Fruit fly (Drosophila melanogaster): Measurements from ENCODE around the gene Spindly.

DNA sequence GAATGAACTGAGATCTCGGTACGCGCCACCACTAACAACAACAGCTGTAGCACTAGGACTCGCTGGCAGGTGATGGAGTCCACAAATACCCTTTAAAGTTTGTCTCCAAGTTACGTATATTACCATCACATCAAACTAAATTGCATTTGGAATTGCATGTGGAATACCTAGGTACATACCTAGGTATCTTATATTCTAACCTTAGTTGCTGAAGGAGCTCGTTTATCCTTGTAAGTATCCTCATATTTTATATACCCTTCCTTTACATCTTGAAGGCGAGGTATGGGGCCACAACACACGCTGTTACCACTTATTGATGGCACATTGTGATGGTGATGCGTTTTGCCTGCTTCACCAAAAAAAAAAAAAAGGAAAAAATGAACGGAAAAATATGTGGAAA, 37.3 kb upstream of the Spindly start:
- TF ChIP-seq CTCF (optimal IDR thresholded peaks at IDR 0.05) (no peak), CG8478 (optimal IDR thresholded peaks at IDR 0.05) (no peak)

Data from S2 (cell line).